Fruit fly (Drosophila melanogaster) whole organism, prepupa: ENCODE measurements around the gene ppk14.

Source experiments
- CG10631 ChIP-seq: fragments of 200-800 bp; sonication (Bioruptor generic); optimal IDR thresholded peaks from 2 replicates; lab custom pipeline; 2016; ENCODE audit warnings: missing biosample characterization, missing genetic modification characterization
- CG10669 ChIP-seq: fragments of 200-800 bp; sonication (Bioruptor generic); optimal IDR thresholded peaks from 3 replicates; lab custom pipeline; 2018; ENCODE audit warnings: missing biosample characterization, mild to moderate bottlenecking, missing genetic modification characterization, moderate library complexity
- CG11294 ChIP-seq: fragments of 200-800 bp; sonication (Bioruptor generic); IDR thresholded peaks from 2 replicates; pipeline ENCODE4 v1.3.6; 2022; ENCODE audit warnings: missing biosample characterization, missing genetic modification characterization
- CG15336 ChIP-seq: fragments of 200-800 bp; sonication (Bioruptor generic); IDR thresholded peaks from 2 replicates; pipeline ENCODE4 v1.3.6; 2022; ENCODE audit warnings: missing biosample characterization, missing genetic modification characterization
- CG1621 ChIP-seq: fragments of 200-800 bp; sonication (Bioruptor generic); optimal IDR thresholded peaks from 3 replicates; lab custom pipeline; 2018; ENCODE audit warnings: missing biosample characterization, mild to moderate bottlenecking, missing genetic modification characterization
- CG16779 ChIP-seq: fragments of 200-800 bp; sonication (Bioruptor generic); optimal IDR thresholded peaks from 3 replicates; lab custom pipeline; 2017; ENCODE audit warnings: missing biosample characterization, mild to moderate bottlenecking, missing genetic modification characterization
- CG3032 ChIP-seq: fragments of 200-800 bp; optimal IDR thresholded peaks from 2 replicates; lab custom pipeline; 2019; ENCODE audit warnings: missing biosample characterization, mild to moderate bottlenecking, missing genetic modification characterization, moderate library complexity
- CG31627 ChIP-seq: fragments of 200-800 bp; sonication (Bioruptor generic); optimal IDR thresholded peaks from 3 replicates; lab custom pipeline; 2016; ENCODE audit warnings: missing biosample characterization, missing genetic modification characterization
- CG32006 ChIP-seq: fragments of 200-800 bp; sonication (Bioruptor generic); optimal IDR thresholded peaks from 3 replicates; lab custom pipeline; 2017; ENCODE audit warnings: missing biosample characterization, mild to moderate bottlenecking, missing genetic modification characterization
- CG34406 ChIP-seq: fragments of 200-800 bp; sonication (Bioruptor generic); optimal IDR thresholded peaks from 3 replicates; lab custom pipeline; 2016; ENCODE audit warnings: missing biosample characterization, missing genetic modification characterization
- CG3919 ChIP-seq: fragments of 200-800 bp; sonication (Bioruptor generic); optimal IDR thresholded peaks from 3 replicates; lab custom pipeline; 2016; ENCODE audit warnings: missing biosample characterization, missing genetic modification characterization
- CG4318 ChIP-seq: fragments of 200-800 bp; sonication (Bioruptor generic); optimal IDR thresholded peaks from 3 replicates; lab custom pipeline; 2017; ENCODE audit warnings: missing biosample characterization, mild to moderate bottlenecking, missing genetic modification characterization
- CG6163 ChIP-seq: fragments of 200-800 bp; sonication (Bioruptor generic); IDR thresholded peaks from 3 replicates; pipeline ENCODE4 v1.3.6; 2022; ENCODE audit warnings: missing biosample characterization, missing genetic modification characterization
- CG6276 ChIP-seq: fragments of 200-800 bp; sonication (Bioruptor generic); optimal IDR thresholded peaks from 2 replicates; lab custom pipeline; 2017; ENCODE audit warnings: missing biosample characterization, mild to moderate bottlenecking, missing genetic modification characterization
- CG6792 ChIP-seq: fragments of 200-800 bp; sonication (Bioruptor generic); optimal IDR thresholded peaks from 3 replicates; lab custom pipeline; 2016; ENCODE audit warnings: missing biosample characterization, missing genetic modification characterization
- CG6808 ChIP-seq: fragments of 200-800 bp; sonication (Bioruptor generic); optimal IDR thresholded peaks from 3 replicates; lab custom pipeline; 2017; ENCODE audit warnings: missing biosample characterization, missing genetic modification characterization, mild to moderate bottlenecking, moderate library complexity, missing genetic modification reagents
- CG6854 ChIP-seq: fragments of 200-800 bp; sonication (Bioruptor generic); optimal IDR thresholded peaks from 2 replicates; lab custom pipeline; 2017; ENCODE audit warnings: missing biosample characterization, mild to moderate bottlenecking, missing genetic modification characterization
- CG7368 ChIP-seq: fragments of 200-800 bp; sonication (Bioruptor generic); optimal IDR thresholded peaks from 3 replicates; lab custom pipeline; 2016; ENCODE audit warnings: missing biosample characterization, missing genetic modification characterization
- CG8119 ChIP-seq: fragments of 200-800 bp; sonication (Bioruptor generic); IDR thresholded peaks from 3 replicates; pipeline ENCODE4 v1.3.6; 2022; ENCODE audit warnings: missing biosample characterization, missing genetic modification characterization
- CG8319 ChIP-seq: fragments of 200-800 bp; sonication (Bioruptor generic); optimal IDR thresholded peaks from 3 replicates; lab custom pipeline; 2016; ENCODE audit warnings: missing biosample characterization, missing genetic modification characterization
- CG8632 ChIP-seq: fragments of 200-800 bp; sonication (Bioruptor generic); optimal IDR thresholded peaks from 3 replicates; lab custom pipeline; 2016; ENCODE audit warnings: missing biosample characterization, missing genetic modification characterization
- CG9139 ChIP-seq: fragments of 200-800 bp; sonication (Bioruptor generic); optimal IDR thresholded peaks from 3 replicates; lab custom pipeline; 2017; ENCODE audit warnings: missing biosample characterization, mild to moderate bottlenecking, missing genetic modification characterization
- Eip78C ChIP-seq: fragments of 200-800 bp; sonication (Bioruptor generic); peaks from one replicate; lab custom pipeline; 2016; ENCODE audit warnings: missing biosample characterization, missing genetic modification characterization
- Eip93F ChIP-seq: fragments of 200-800 bp; sonication (Bioruptor generic); optimal IDR thresholded peaks from 2 replicates; lab custom pipeline; 2016; ENCODE audit warnings: missing biosample characterization, mild to moderate bottlenecking, missing genetic modification characterization
- Ets21C ChIP-seq: fragments of 200-800 bp; sonication (Bioruptor generic); optimal IDR thresholded peaks from 3 replicates; lab custom pipeline; 2016; ENCODE audit warnings: missing biosample characterization, missing genetic modification characterization
- Ets96B ChIP-seq: fragments of 200-800 bp; optimal IDR thresholded peaks from 2 replicates; lab custom pipeline; 2019; ENCODE audit warnings: missing biosample characterization, mild to moderate bottlenecking, missing genetic modification characterization, moderate library complexity
- Gug ChIP-seq: fragments of 200-800 bp; sonication (Bioruptor generic); IDR thresholded peaks from 2 replicates; pipeline ENCODE4 v1.3.6; 2022; ENCODE audit warnings: missing biosample characterization, missing genetic modification characterization
- Hr38 ChIP-seq: sonication (Bioruptor generic); optimal IDR thresholded peaks from 2 replicates; lab custom pipeline; 2016; ENCODE audit warnings: missing biosample characterization, missing genetic modification characterization
- Hr39 ChIP-seq: fragments of 200-800 bp; sonication (Bioruptor generic); optimal IDR thresholded peaks from 2 replicates; lab custom pipeline; 2016; ENCODE audit warnings: missing biosample characterization, missing genetic modification characterization
- Hr4 ChIP-seq: fragments of 200-800 bp; sonication (Bioruptor generic); optimal IDR thresholded peaks from 3 replicates; lab custom pipeline; 2016; ENCODE audit warnings: missing biosample characterization, missing genetic modification characterization
- Met ChIP-seq: fragments of 200-800 bp; sonication (Bioruptor generic); optimal IDR thresholded peaks from 3 replicates; lab custom pipeline; 2016; ENCODE audit warnings: missing biosample characterization, missing genetic modification characterization
- OdsH ChIP-seq: fragments of 200-800 bp; sonication (Bioruptor generic); optimal IDR thresholded peaks from 3 replicates; lab custom pipeline; 2016; ENCODE audit warnings: missing biosample characterization, missing genetic modification characterization
- Smox ChIP-seq: fragments of 200-800 bp; sonication (Bioruptor generic); optimal IDR thresholded peaks from 3 replicates; lab custom pipeline; 2016; ENCODE audit warnings: missing biosample characterization, missing genetic modification characterization
- Sox102F ChIP-seq: fragments of 200-800 bp; sonication (Bioruptor generic); optimal IDR thresholded peaks from 2 replicates; lab custom pipeline; 2016; ENCODE audit warnings: missing biosample characterization, mild to moderate bottlenecking, missing genetic modification characterization
- Sox15 ChIP-seq: fragments of 200-800 bp; sonication (Bioruptor generic); optimal IDR thresholded peaks from 3 replicates; lab custom pipeline; 2016; ENCODE audit warnings: missing biosample characterization, missing genetic modification characterization
- achi ChIP-seq: fragments of 200-800 bp; sonication (Bioruptor generic); optimal IDR thresholded peaks from 3 replicates; lab custom pipeline; 2016; ENCODE audit warnings: missing biosample characterization, missing genetic modification characterization
- acj6 ChIP-seq: fragments of 200-800 bp; sonication (Bioruptor generic); optimal IDR thresholded peaks from 3 replicates; lab custom pipeline; 2016; ENCODE audit warnings: missing biosample characterization, missing genetic modification characterization
- cyc ChIP-seq: fragments of 200-800 bp; sonication (Bioruptor generic); optimal IDR thresholded peaks from 3 replicates; lab custom pipeline; 2016; ENCODE audit warnings: missing biosample characterization, missing genetic modification characterization
- dac ChIP-seq: fragments of 200-800 bp; sonication (Bioruptor generic); optimal IDR thresholded peaks from 2 replicates; lab custom pipeline; 2017; ENCODE audit warnings: missing biosample characterization, mild to moderate bottlenecking, missing genetic modification characterization
- dsx ChIP-seq: fragments of 200-800 bp; optimal IDR thresholded peaks from 3 replicates; lab custom pipeline; 2019; ENCODE audit warnings: missing biosample characterization, mild to moderate bottlenecking, missing genetic modification characterization, moderate library complexity; ENCODE audit not compliant: poor library complexity, severe bottlenecking
- eg ChIP-seq: fragments of 200-800 bp; sonication (Bioruptor generic); IDR thresholded peaks from 3 replicates; pipeline ENCODE4 v1.3.6; 2022; ENCODE audit warnings: missing biosample characterization, missing genetic modification characterization
- esn ChIP-seq: fragments of 200-800 bp; sonication (Bioruptor generic); optimal IDR thresholded peaks from 2 replicates; lab custom pipeline; 2016; ENCODE audit warnings: missing biosample characterization, mild to moderate bottlenecking, missing genetic modification characterization, moderate library complexity
- fd59A ChIP-seq: fragments of 200-800 bp; sonication (Bioruptor generic); optimal IDR thresholded peaks from 2 replicates; lab custom pipeline; 2017; ENCODE audit warnings: missing biosample characterization, mild to moderate bottlenecking, missing genetic modification characterization, missing genetic modification reagents
- fkh ChIP-seq: fragments of 200-800 bp; sonication (Bioruptor generic); optimal IDR thresholded peaks from 3 replicates; lab custom pipeline; 2017; ENCODE audit warnings: missing biosample characterization, mild to moderate bottlenecking, missing genetic modification characterization, moderate library complexity
- lz ChIP-seq: fragments of 200-800 bp; sonication (Bioruptor generic); optimal IDR thresholded peaks from 3 replicates; lab custom pipeline; 2016; ENCODE audit warnings: missing biosample characterization, missing genetic modification characterization
- net ChIP-seq: fragments of 200-800 bp; sonication (Bioruptor generic); optimal IDR thresholded peaks from 3 replicates; lab custom pipeline; 2016; ENCODE audit warnings: missing biosample characterization, missing genetic modification characterization
- pdm3 ChIP-seq: fragments of 200-800 bp; sonication (Bioruptor generic); optimal IDR thresholded peaks from 3 replicates; lab custom pipeline; 2016; ENCODE audit warnings: missing biosample characterization, missing genetic modification characterization
- salr ChIP-seq, 2 experiments: fragments of 200-800 bp; sonication (Bioruptor generic); optimal IDR thresholded peaks; 3 replicates each; lab custom pipeline; 2016 to 2018; ENCODE audit warnings: missing biosample characterization in 2 of 2, missing genetic modification characterization in 2 of 2, mild to moderate bottlenecking in 1 of 2
- spab ChIP-seq: fragments of 200-800 bp; sonication (Bioruptor generic); optimal IDR thresholded peaks from 2 replicates; lab custom pipeline; 2017; ENCODE audit warnings: missing biosample characterization, mild to moderate bottlenecking, missing genetic modification characterization, missing genetic modification reagents
- ss ChIP-seq, 2 experiments: fragments of 200-800 bp; sonication (Bioruptor generic); optimal IDR thresholded peaks; 2 replicates in 1 of 2; 3 replicates in 1 of 2; lab custom pipeline; 2017 to 2018; ENCODE audit warnings: mild to moderate bottlenecking in 2 of 2, missing biosample characterization in 2 of 2, missing genetic modification characterization in 2 of 2, moderate library complexity in 1 of 2
- svp ChIP-seq: fragments of 200-800 bp; sonication (Bioruptor generic); peaks from one replicate; lab custom pipeline; 2016; ENCODE audit warnings: missing biosample characterization, missing genetic modification characterization
- topi ChIP-seq: fragments of 200-800 bp; sonication (Bioruptor generic); optimal IDR thresholded peaks from 3 replicates; lab custom pipeline; 2016; ENCODE audit warnings: missing biosample characterization, missing genetic modification characterization
- vri ChIP-seq: fragments of 200-800 bp; sonication (Bioruptor generic); optimal IDR thresholded peaks from 3 replicates; lab custom pipeline; 2016; ENCODE audit warnings: missing biosample characterization, mild to moderate bottlenecking, missing genetic modification characterization

The ppk14 gene

dm6 chr2L:6324386-6324744, 30.4 kb upstream of the ppk14 start:
- TF ChIP-seq OdsH (GFP tag; lab: Kevin White, UChicago), result no peak
- TF ChIP-seq Sox15 (GFP tag; lab: Kevin White, UChicago), result no peak
- peak; percentile 62 for TF ChIP-seq CG6854 (GFP tag; lab: Kevin White, UChicago)
- peak; percentile 96 for TF ChIP-seq CG6276 (GFP tag; lab: Kevin White, UChicago)
- no peak for TF ChIP-seq CG3919 (GFP tag; lab: Kevin White, UChicago)
- peak; percentile 90 for TF ChIP-seq CG16779 (tag; lab: Kevin White, UChicago)
- TF ChIP-seq Sox102F (GFP tag; lab: Kevin White, UChicago), result no peak
- peak; percentile 22 for TF ChIP-seq fd59A
- no peak for TF ChIP-seq topi
- TF ChIP-seq CG1621 (tag; lab: Kevin White, UChicago), result no peak
- TF ChIP-seq Gug (GFP tag; lab: Robert Waterston, UW), result peak; percentile 79
- TF ChIP-seq esn (GFP tag; lab: Kevin White, UChicago), result peak; percentile 42
- no peak for TF ChIP-seq Smox (GFP tag; lab: Kevin White, UChicago)
- peak; percentile 97 for TF ChIP-seq CG6163 (GFP tag; lab: Robert Waterston, UW)
- no peak for TF ChIP-seq acj6
- TF ChIP-seq dsx (GFP tag; lab: Kevin White, UChicago), result no peak
- peak; percentile 87 to 91 for TF ChIP-seq ss (GFP tag; optimal IDR thresholded peaks at IDR 0.05; lab: Kevin White, UChicago)
- TF ChIP-seq pdm3, result no peak
- peak; percentile 35 for TF ChIP-seq Hr4 (GFP tag; lab: Kevin White, UChicago)
- peak; percentile 15 for TF ChIP-seq Eip93F (GFP tag; lab: Kevin White, UChicago)
- no peak for TF ChIP-seq svp (GFP tag; lab: Kevin White, UChicago)
- TF ChIP-seq vri (GFP tag; lab: Kevin White, UChicago), result peak; percentile 68
- peak; percentile 85 for TF ChIP-seq CG15336 (GFP tag; lab: Robert Waterston, UW)
- TF ChIP-seq CG11294 (GFP tag; lab: Robert Waterston, UW), result peak; percentile 65; the same call in 1 of the 2 replicates
- TF ChIP-seq eg (GFP tag; lab: Robert Waterston, UW), result peak; percentile 98
- TF ChIP-seq Ets21C (GFP tag; lab: Kevin White, UChicago), result no peak
- TF ChIP-seq CG3032, result peak; percentile 72
- TF ChIP-seq Eip78C (GFP tag; lab: Kevin White, UChicago), result no peak
- no peak for TF ChIP-seq cyc (GFP tag; lab: Kevin White, UChicago)
- TF ChIP-seq CG34406 (GFP tag; lab: Kevin White, UChicago), result no peak
- TF ChIP-seq CG8632 (GFP tag; lab: Kevin White, UChicago), result no peak
- no peak for TF ChIP-seq CG10631 (GFP tag; lab: Kevin White, UChicago)
- TF ChIP-seq CG4318 (GFP tag; lab: Kevin White, UChicago), result no peak
- TF ChIP-seq CG8119, result peak; percentile 85
- TF ChIP-seq Hr38, result no peak
- TF ChIP-seq CG31627, result no peak
- no peak for TF ChIP-seq Hr39
- TF ChIP-seq CG7368 (GFP tag; lab: Kevin White, UChicago), result no peak
- TF ChIP-seq CG8319 (GFP tag; lab: Kevin White, UChicago), result no peak
- no peak for TF ChIP-seq Met
- TF ChIP-seq achi (GFP tag; lab: Kevin White, UChicago), result no peak
- TF ChIP-seq lz (GFP tag; lab: Kevin White, UChicago), result no peak
- TF ChIP-seq CG6792 (GFP tag; lab: Kevin White, UChicago), result no peak
- peak; percentile 42 for TF ChIP-seq dac (GFP tag; lab: Kevin White, UChicago)
- TF ChIP-seq CG9139 (GFP tag; lab: Kevin White, UChicago), result no peak
- TF ChIP-seq fkh (GFP tag; lab: Kevin White, UChicago), result no peak
- no peak for TF ChIP-seq net (GFP tag; lab: Kevin White, UChicago)
- TF ChIP-seq CG32006 (GFP tag; lab: Kevin White, UChicago), result peak; percentile 71
- peak; percentile 57 for TF ChIP-seq CG10669 (GFP tag; lab: Kevin White, UChicago)
- TF ChIP-seq spab (GFP tag; lab: Kevin White, UChicago), result no peak
- TF ChIP-seq CG6808 (GFP tag; lab: Kevin White, UChicago), result peak; percentile 87
- peak; percentile 82 for TF ChIP-seq Ets96B
- TF ChIP-seq salr (GFP tag; optimal IDR thresholded peaks at IDR 0.05; lab: Kevin White, UChicago), result peak in 1 of 2 experiments; percentile 43
